Worm (Caenorhabditis elegans) whole organism, L4 larva: ENCODE measurements around the gene F58A6.5.

Experiments used
- F26F4.8 ChIP-seq: fragments of 200-800 bp; sonication (Bioruptor generic); conservative IDR thresholded peaks from 2 replicates; pipeline ENCODE4 v1.3.6; 2022; ENCODE audit warnings: missing genetic modification characterization, missing compliant biosample characterization
- F44E2.7 ChIP-seq: fragments of 200-800 bp; sonication (Bioruptor generic); IDR thresholded peaks from 2 replicates; pipeline ENCODE4 v2.1.2; 2022; ENCODE audit warnings: missing genetic modification characterization, missing compliant biosample characterization
- R02D3.7 ChIP-seq: fragments of 150-350 bp; sonication (generic microtip); optimal IDR thresholded peaks from 3 replicates; lab custom pipeline; 2014; ENCODE audit warnings: missing biosample characterization, missing genetic modification characterization
- Y105C5A.15 ChIP-seq: fragments of 200-800 bp; sonication (Bioruptor generic); IDR thresholded peaks from 2 replicates; pipeline ENCODE4 v1.3.6; 2022; ENCODE audit warnings: missing genetic modification characterization, missing compliant biosample characterization
- Y75B8A.6 ChIP-seq: fragments of 200-800 bp; sonication (Bioruptor generic); IDR thresholded peaks from 2 replicates; pipeline ENCODE4 v1.3.6; 2022; ENCODE audit warnings: missing genetic modification reagents, missing genetic modification characterization, missing compliant biosample characterization
- ceh-44 ChIP-seq: fragments of 200-800 bp; sonication (Bioruptor generic); IDR thresholded peaks from 2 replicates; pipeline ENCODE4 v1.3.6; 2022; ENCODE audit warnings: missing genetic modification reagents, missing genetic modification characterization, missing compliant biosample characterization
- daf-19 ChIP-seq: fragments of 200-800 bp; sonication (Bioruptor generic); conservative IDR thresholded peaks from 2 replicates; pipeline ENCODE4 v1.3.6; 2022; ENCODE audit warnings: missing genetic modification characterization, missing compliant biosample characterization
- daf-8 ChIP-seq: fragments of 200-800 bp; sonication (Bioruptor generic); IDR thresholded peaks from 2 replicates; pipeline ENCODE4 v1.3.6; 2022; ENCODE audit warnings: missing genetic modification characterization, missing compliant biosample characterization
- dpl-1 ChIP-seq: fragments of 150-350 bp; optimal IDR thresholded peaks from 2 replicates; lab custom pipeline; 2014; ENCODE audit warnings: missing biosample characterization, missing genetic modification reagents, missing genetic modification characterization
- dve-1 ChIP-seq: sonication (generic microtip); optimal IDR thresholded peaks from 2 replicates; lab custom pipeline; 2017; ENCODE audit warnings: antibody characterized with exemption, mild to moderate bottlenecking, missing genetic modification characterization, missing compliant biosample characterization; ENCODE audit not compliant: insufficient read depth
- egl-27 ChIP-seq: sonication (generic microtip); optimal IDR thresholded peaks from 3 replicates; lab custom pipeline; 2017; ENCODE audit warnings: missing biosample characterization, missing genetic modification reagents, missing genetic modification characterization
- egl-43 ChIP-seq: fragments of 200-800 bp; sonication (Bioruptor generic); IDR thresholded peaks from 2 replicates; pipeline ENCODE4 v1.3.6; 2022; ENCODE audit warnings: missing genetic modification reagents, missing genetic modification characterization, missing compliant biosample characterization
- fkh-10 ChIP-seq: fragments of 150-350 bp; optimal IDR thresholded peaks from 2 replicates; lab custom pipeline; 2014; ENCODE audit warnings: missing biosample characterization, missing genetic modification reagents, missing genetic modification characterization
- gei-8 ChIP-seq: fragments of 200-800 bp; sonication (Bioruptor generic); optimal IDR thresholded peaks from 2 replicates; lab custom pipeline; 2018; ENCODE audit warnings: mild to moderate bottlenecking, missing genetic modification characterization, missing compliant biosample characterization
- hmg-1.1 ChIP-seq: fragments of 200-800 bp; sonication (Bioruptor generic); IDR thresholded peaks from 2 replicates; pipeline ENCODE4 v1.3.6; 2022; ENCODE audit warnings: missing genetic modification reagents, missing genetic modification characterization, missing compliant biosample characterization
- lin-39 ChIP-seq: fragments of 150-350 bp; optimal IDR thresholded peaks from 2 replicates; lab custom pipeline; 2014; ENCODE audit warnings: missing biosample characterization, missing genetic modification reagents, missing genetic modification characterization
- madf-9 ChIP-seq: fragments of 200-800 bp; sonication (Bioruptor generic); conservative IDR thresholded peaks from 2 replicates; pipeline ENCODE4 v1.3.6; 2022; ENCODE audit warnings: missing genetic modification reagents, missing genetic modification characterization, missing compliant biosample characterization
- mdt-29 ChIP-seq: fragments of 200-800 bp; sonication (Bioruptor generic); IDR thresholded peaks from 2 replicates; pipeline ENCODE4 v1.3.6; 2022; ENCODE audit warnings: missing genetic modification reagents, missing genetic modification characterization, missing compliant biosample characterization
- mxl-2 ChIP-seq: fragments of 200-800 bp; sonication (Bioruptor generic); conservative IDR thresholded peaks from 2 replicates; pipeline ENCODE4 v1.3.6; 2022; ENCODE audit warnings: missing genetic modification reagents, missing genetic modification characterization, missing compliant biosample characterization
- mxl-3 ChIP-seq: fragments of 200-800 bp; sonication (Bioruptor generic); optimal IDR thresholded peaks from 2 replicates; lab custom pipeline; 2018; ENCODE audit warnings: mild to moderate bottlenecking, missing genetic modification characterization, missing compliant biosample characterization
- nhr-102 ChIP-seq: sonication (generic microtip); optimal IDR thresholded peaks from 2 replicates; lab custom pipeline; 2016; ENCODE audit warnings: mild to moderate bottlenecking, missing genetic modification characterization, moderate library complexity, missing compliant biosample characterization
- nhr-41 ChIP-seq: fragments of 200-800 bp; sonication (Bioruptor generic); IDR thresholded peaks from 2 replicates; pipeline ENCODE4 v1.3.6; 2022; ENCODE audit warnings: missing genetic modification reagents, missing genetic modification characterization, missing compliant biosample characterization
- nhr-76 ChIP-seq: fragments of 150-350 bp; optimal IDR thresholded peaks from 2 replicates; lab custom pipeline; 2014; ENCODE audit warnings: missing biosample characterization, missing genetic modification characterization
- snpc-1.2 ChIP-seq: fragments of 200-800 bp; sonication (Bioruptor generic); IDR thresholded peaks from 2 replicates; pipeline ENCODE4 v1.3.6; 2022; ENCODE audit warnings: missing genetic modification reagents, missing genetic modification characterization, missing compliant biosample characterization
- tra-1 ChIP-seq: fragments of 200-800 bp; sonication (Bioruptor generic); IDR thresholded peaks from 2 replicates; pipeline ENCODE4 v1.3.6; 2022; ENCODE audit warnings: missing genetic modification reagents, missing genetic modification characterization, missing compliant biosample characterization
- unc-39 ChIP-seq: sonication (generic microtip); optimal IDR thresholded peaks from 2 replicates; lab custom pipeline; 2017; ENCODE audit warnings: missing biosample characterization, missing genetic modification characterization
- unc-62 ChIP-seq, 3 experiments: fragments of 150-350 bp in 1 of 3; sonication (generic microtip); optimal IDR thresholded peaks in 2 of 3; peaks in 1 of 3; 1 replicate in 1 of 3; 2 replicates in 2 of 3; lab custom pipeline; 2014 to 2017; ENCODE audit warnings: missing biosample characterization in 3 of 3, missing genetic modification characterization in 3 of 3, missing genetic modification reagents in 3 of 3, missing genotype in 1 of 3
- vab-7 ChIP-seq: fragments of 200-800 bp; sonication (Bioruptor generic); IDR thresholded peaks from 2 replicates; pipeline ENCODE4 v1.3.6; 2022; ENCODE audit warnings: missing genetic modification reagents, missing genetic modification characterization, missing compliant biosample characterization
- zag-1 ChIP-seq: fragments of 150-350 bp; optimal IDR thresholded peaks from 2 replicates; lab custom pipeline; 2014; ENCODE audit warnings: missing biosample characterization, missing genetic modification characterization
- zip-2 ChIP-seq: fragments of 150-350 bp; optimal IDR thresholded peaks from 2 replicates; lab custom pipeline; 2014; ENCODE audit warnings: missing biosample characterization, missing genetic modification characterization

The F58A6.5 gene

DNA sequence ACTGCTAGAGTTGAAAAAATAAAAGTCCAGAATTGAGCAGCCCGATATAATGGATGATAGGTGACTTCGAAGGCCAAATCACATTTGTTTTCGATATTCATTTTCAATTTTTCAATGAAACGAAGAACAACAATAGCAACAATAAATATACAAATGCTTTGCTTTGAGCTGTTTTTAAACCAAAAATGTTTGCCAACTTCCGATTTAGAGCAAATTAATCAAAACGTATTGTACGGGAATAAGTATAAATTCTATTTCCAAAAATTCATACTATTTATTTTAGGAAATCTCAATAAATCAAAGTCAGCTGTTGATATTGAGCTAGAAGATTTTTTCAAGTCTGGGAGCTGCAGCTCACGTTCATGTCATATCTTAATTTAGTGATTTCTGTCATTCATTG, 22.7 kb upstream of the F58A6.5 start, which contains the start of gene srb-1:
srb-1 (minus strand) TSS at position 101 of the 400 bp plus-strand sequence.
- TF ChIP-seq unc-62 (GFP tag; optimal IDR thresholded peaks at IDR 0.05 in 1 of 2; lab: Kevin White, UChicago) = peak in 1 of 2 experiments; percentile 15
- no peak for TF ChIP-seq unc-62 (tag; optimal IDR thresholded peaks at IDR 0.05; lab: Kevin White, UChicago)
- no peak for TF ChIP-seq zag-1 (tag; lab: Kevin White, UChicago)
- TF ChIP-seq F26F4.8 (GFP tag; lab: Robert Waterston, UW) = no peak
- no peak for TF ChIP-seq dpl-1
- no peak for TF ChIP-seq Y105C5A.15 (GFP tag; lab: Robert Waterston, UW)

DNA sequence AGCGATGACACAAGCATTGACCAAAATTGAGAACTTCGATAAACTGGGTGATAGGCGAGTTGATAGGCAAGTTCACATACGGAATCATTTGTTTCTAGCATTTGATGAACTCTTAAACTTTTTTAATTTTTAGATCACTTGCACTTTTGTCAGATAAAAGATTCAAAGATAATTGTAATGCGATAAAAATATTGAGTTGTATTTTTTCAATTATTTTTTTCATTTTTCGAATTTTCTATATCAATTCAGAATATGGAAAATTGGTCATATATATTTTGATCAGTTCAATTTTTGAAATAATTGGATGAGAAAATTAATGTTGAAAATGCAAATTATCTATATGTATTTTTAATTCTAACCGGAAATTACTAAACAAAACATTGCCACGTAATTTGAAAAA, 18.5 kb upstream of the F58A6.5 start, which contains the start of gene srb-3:
srb-3 (minus strand) TSS at position 101 of the 400 bp plus-strand sequence.
- TF ChIP-seq nhr-102 (tag; lab: Kevin White, UChicago) (no peak), ceh-44 (no peak), F44E2.7 (GFP tag; lab: Robert Waterston, UW) (no peak), zip-2 (no peak), unc-39 (no peak)

DNA sequence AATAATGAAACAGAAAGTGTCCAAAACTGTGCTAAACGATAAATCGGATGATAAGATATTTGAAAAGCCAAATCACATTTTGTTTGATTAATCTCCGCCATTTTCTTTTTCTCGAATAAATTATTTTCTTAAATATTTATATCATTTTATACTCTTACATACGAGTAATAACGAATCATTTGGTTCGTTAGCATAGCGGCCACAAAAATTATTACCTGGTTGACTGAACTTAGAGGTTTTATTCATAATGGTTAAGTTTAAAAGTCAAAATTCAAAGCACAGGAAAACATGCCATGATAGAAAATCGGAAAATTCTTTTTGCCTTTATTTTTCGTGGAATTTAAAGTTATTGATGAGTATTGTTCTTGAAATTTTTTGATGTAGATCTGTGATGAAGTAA, 15.0 kb upstream of the F58A6.5 start, which contains the start of gene srb-5:
srb-5 (minus strand) TSS at position 101 of the 400 bp plus-strand sequence.
- TF ChIP-seq egl-27 (tag; lab: Kevin White, UChicago) (no peak), daf-8 (no peak), nhr-41 (no peak), lin-39 (tag; lab: Kevin White, UChicago) (no peak)
- TF ChIP-seq, all 104 proteins: peak for 0

DNA sequence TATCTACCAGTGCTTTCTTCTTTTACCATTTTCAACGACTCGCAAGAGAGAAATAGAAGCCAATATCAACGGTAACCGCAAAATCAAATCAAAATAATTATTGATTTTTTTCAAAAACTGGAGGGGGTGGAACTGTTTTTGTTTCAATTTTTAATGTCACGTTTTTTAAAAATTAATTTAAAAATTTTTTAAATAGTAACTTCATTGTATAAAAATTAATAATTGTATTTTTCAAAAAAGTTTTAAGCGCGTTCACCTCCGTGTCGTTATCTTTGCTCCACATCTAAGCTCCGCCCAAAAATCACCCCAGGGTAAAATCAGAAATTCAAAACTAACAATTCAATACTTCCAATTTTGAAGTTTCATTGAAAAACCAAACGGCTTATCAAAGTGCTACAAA, 12.9 kb upstream of the F58A6.5 start, which contains the start of gene C27D6.11:
C27D6.11 (minus strand) TSS at position 101 of the 400 bp plus-strand sequence.
- TF ChIP-seq egl-43 (GFP tag; lab: Robert Waterston, UW) (no peak), snpc-1.2 (GFP tag; lab: Robert Waterston, UW) (no peak), gei-8 (GFP tag; lab: Kevin White, UChicago) (no peak), vab-7 (GFP tag; lab: Robert Waterston, UW) (no peak), R02D3.7 (tag; lab: Kevin White, UChicago) (no peak), daf-8 (no peak), fkh-10 (GFP tag; lab: Kevin White, UChicago) (no peak), hmg-1.1 (no peak), Y75B8A.6 (no peak), tra-1 (no peak), daf-19 (GFP tag; lab: Robert Waterston, UW) (no peak)

DNA sequence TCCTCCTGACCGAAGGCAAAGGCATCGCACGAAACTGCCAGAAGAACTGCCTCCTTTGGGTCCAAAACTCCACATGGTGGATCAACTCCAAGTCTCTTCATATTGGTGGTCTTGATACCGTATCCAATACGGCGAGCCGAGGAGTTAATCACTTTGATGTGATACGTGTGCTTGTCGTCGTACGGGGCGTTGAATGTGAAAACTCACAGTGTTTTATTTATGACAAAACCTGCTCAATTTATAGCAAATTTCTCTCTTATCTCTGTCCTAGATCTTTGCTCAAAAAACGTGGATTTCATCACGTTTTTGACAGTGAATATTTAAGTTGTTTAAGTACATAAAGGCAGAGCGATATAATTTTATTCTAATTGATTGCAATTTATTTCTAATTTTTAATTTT, 10.5 kb upstream of the F58A6.5 start, which contains the start of gene F58A6.9:
F58A6.9 (minus strand) TSS at position 101 of the 400 bp plus-strand sequence.
- 0 out of 2 replicates have a peak, but pooled peaks have one; percentile 34 for TF ChIP-seq F26F4.8 (GFP tag; lab: Robert Waterston, UW)
- TF ChIP-seq, all 104 proteins: peak for 1; not testable (repeated sequence) for 103

DNA sequence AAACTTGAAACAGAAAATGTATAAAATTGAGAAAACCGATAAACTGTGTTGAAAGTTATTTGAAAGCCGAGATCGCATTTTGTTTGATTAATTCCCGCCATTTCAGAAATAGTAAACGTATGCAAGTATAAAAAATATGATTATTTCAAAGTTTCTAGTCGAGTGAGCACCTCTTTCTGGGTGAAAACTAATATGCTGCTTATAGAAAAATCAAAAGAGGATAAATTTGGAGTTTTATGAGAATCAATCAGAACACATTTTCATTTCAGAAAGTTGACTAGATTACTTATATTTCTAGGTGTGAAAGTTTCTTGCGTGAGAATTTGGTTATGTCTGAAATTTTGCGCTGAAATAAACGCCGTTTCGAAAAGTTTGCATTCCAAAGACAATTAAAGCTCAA, 9.3 kb upstream of the F58A6.5 start, which contains the start of gene srb-13:
srb-13 (minus strand) TSS at position 101 of the 400 bp plus-strand sequence.
- TF ChIP-seq mxl-2 (GFP tag; lab: Robert Waterston, UW) (no peak), dve-1 (tag; lab: Kevin White, UChicago) (no peak), madf-9 (no peak), R02D3.7 (tag; lab: Kevin White, UChicago) (no peak), hmg-1.1 (no peak), nhr-76 (no peak), Y75B8A.6 (no peak), mxl-3 (GFP tag; lab: Kevin White, UChicago) (no peak), mdt-29 (GFP tag; lab: Robert Waterston, UW) (no peak)
